Worm (Caenorhabditis elegans): ENCODE results near the gene lat-1.

The lat-1 gene

DNA sequence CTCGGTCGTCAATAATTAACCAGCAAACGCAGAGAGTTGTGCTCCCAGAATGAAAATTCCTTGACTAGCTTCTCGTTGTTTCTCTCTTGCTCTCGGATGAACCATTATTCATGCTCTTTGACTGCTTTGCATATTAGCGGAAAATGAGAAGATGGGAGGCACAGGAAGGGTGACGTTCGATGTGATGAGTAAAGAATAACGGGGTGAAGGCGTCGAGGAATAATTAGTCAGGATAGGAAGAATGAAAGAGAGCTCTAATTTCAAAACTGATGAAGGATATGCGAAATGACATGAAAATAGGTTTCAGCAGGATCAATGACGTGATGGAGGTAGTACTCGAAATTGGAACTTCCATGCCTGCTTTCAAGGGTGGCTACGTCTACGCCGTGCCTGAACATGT is 54.6 kb downstream of the lat-1 start:
- no peak for TF ChIP-seq mxl-2 (GFP tag; conservative IDR thresholded peaks at IDR 0.05)
- TF ChIP-seq lir-3 (tag; optimal IDR thresholded peaks at IDR 0.05), result no peak
- peak in 1 of 2 experiments; percentile 97 for TF ChIP-seq unc-62 (GFP tag; optimal IDR thresholded peaks at IDR 0.05 in 1 of 2)
- TF ChIP-seq unc-62 (tag; optimal IDR thresholded peaks at IDR 0.05), result no peak
- no peak for TF ChIP-seq zfp-2 (tag; optimal IDR thresholded peaks at IDR 0.05)
- no peak for TF ChIP-seq ceh-44 (GFP tag; IDR thresholded peaks at IDR 0.05)
- TF ChIP-seq hmg-1.1 (GFP tag; IDR thresholded peaks at IDR 0.05), result no peak
- TF ChIP-seq ceh-82 (tag; optimal IDR thresholded peaks at IDR 0.05), result no peak

DNA sequence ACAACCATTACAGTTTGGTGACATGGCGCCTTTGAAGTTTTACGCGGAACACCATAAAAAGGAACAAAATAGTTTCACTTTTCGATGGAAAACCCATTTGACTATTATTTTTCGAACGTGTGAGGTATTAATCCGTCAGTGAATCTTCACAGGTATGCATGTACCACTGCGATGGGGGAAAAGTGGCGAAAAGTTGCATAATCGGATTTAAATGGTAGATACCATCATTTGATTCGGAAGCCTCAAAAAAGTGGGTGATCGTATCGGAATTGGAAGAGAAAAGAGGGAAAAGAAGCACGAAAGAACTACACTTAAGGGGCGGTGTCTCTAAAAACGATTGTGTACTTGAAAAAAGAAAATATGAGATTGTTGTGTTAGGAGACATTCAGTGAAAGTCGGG is 57.1 kb downstream of the lat-1 start:
- no peak for TF ChIP-seq dve-1 (tag; optimal IDR thresholded peaks at IDR 0.05; ENCODE audit: insufficient read depth)
- no peak for TF ChIP-seq nhr-76 (tag; optimal IDR thresholded peaks at IDR 0.05)
- no peak for TF ChIP-seq F26F4.8 (GFP tag; conservative IDR thresholded peaks at IDR 0.05)
- TF ChIP-seq pqm-1 (tag; optimal IDR thresholded peaks at IDR 0.05), result no peak
- TF ChIP-seq ceh-28 (tag; optimal IDR thresholded peaks at IDR 0.05), result no peak
- TF ChIP-seq Y105C5A.15 (GFP tag; IDR thresholded peaks at IDR 0.05), result no peak
- TF ChIP-seq mdl-1 (tag; optimal IDR thresholded peaks at IDR 0.05), result no peak
- no peak for TF ChIP-seq ctbp-1 (GFP tag; IDR thresholded peaks at IDR 0.05)
- TF ChIP-seq mes-2 (tag; optimal IDR thresholded peaks at IDR 0.05; ENCODE audit: poor library complexity, severe bottlenecking), result no peak
- TF ChIP-seq spr-1 (tag; optimal IDR thresholded peaks at IDR 0.05), result no peak
- no peak for TF ChIP-seq daf-16 (GFP tag; optimal IDR thresholded peaks at IDR 0.05)
- TF ChIP-seq daf-16 (tag; optimal IDR thresholded peaks at IDR 0.05), result no peak
- TF ChIP-seq nhr-25 (tag; optimal IDR thresholded peaks at IDR 0.05; ENCODE audit: borderline replicate concordance, insufficient read depth), result no peak
- TF ChIP-seq T26A8.4 (GFP tag; IDR thresholded peaks at IDR 0.05), result no peak
- TF ChIP-seq ceh-62 (tag; optimal IDR thresholded peaks at IDR 0.05), result no peak
- TF ChIP-seq daf-12 (tag; optimal IDR thresholded peaks at IDR 0.05), result no peak

DNA sequence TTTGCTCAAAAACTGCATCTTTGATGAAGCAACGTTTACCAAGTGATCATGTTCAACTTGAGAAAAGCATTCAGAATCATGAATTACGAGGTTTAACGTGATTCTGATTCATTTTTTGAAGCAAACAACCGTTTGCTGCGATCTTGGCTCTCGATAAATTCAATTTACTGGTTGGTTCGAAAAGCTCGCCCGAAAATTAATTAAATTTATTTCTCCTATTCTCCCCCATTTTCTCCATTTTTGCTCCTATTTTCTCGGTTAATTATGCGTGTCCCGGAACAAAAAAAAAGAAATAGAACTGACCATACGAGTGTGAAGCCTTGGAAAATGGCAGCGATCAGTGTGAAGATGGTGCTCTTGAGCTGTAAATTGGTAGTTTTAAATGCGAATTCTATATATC is 60.3 kb downstream of the lat-1 start:
- no peak for TF ChIP-seq nhr-237 (tag; optimal IDR thresholded peaks at IDR 0.05)
- no peak for TF ChIP-seq zfp-2 (tag; optimal IDR thresholded peaks at IDR 0.05)
- TF ChIP-seq F44E2.7 (GFP tag; IDR thresholded peaks at IDR 0.05), result no peak
- TF ChIP-seq nhr-111 (GFP tag; optimal IDR thresholded peaks at IDR 0.05), result no peak
- TF ChIP-seq mes-2 (tag; optimal IDR thresholded peaks at IDR 0.05; ENCODE audit: poor library complexity, severe bottlenecking), result no peak
- no peak for TF ChIP-seq nhr-25 (tag; optimal IDR thresholded peaks at IDR 0.05; ENCODE audit: borderline replicate concordance, insufficient read depth)
- no peak for TF ChIP-seq mxl-2 (GFP tag; conservative IDR thresholded peaks at IDR 0.05)
- no peak for TF ChIP-seq aha-1 (tag)
